Fruit fly (Drosophila melanogaster) whole organism, embryonic: ENCODE results near the gene HemK2.
A peak's percentile ranks its signal among the peaks of the same experiment; 100 is the strongest.

Source experiments
- ATbp ChIP-seq: fragments of 200-800 bp; sonication (Bioruptor generic); optimal IDR thresholded peaks from 2 replicates; lab custom pipeline; 2017; ENCODE audit warnings: missing biosample characterization, mild to moderate bottlenecking, missing genetic modification characterization, missing genetic modification reagents
- Awh ChIP-seq: fragments of 200-800 bp; sonication (Bioruptor generic); IDR thresholded peaks from 2 replicates; pipeline ENCODE4, ENCODE4 v1.3.6; 2022; ENCODE audit warnings: missing biosample characterization, missing genetic modification characterization
- CG10565 ChIP-seq: fragments of 200-800 bp; sonication (Bioruptor generic); optimal IDR thresholded peaks from 3 replicates; lab custom pipeline; 2016; ENCODE audit warnings: missing biosample characterization, mild to moderate bottlenecking, missing genetic modification characterization
- CG10959 ChIP-seq: fragments of 200-800 bp; sonication (Bioruptor generic); IDR thresholded peaks from 2 replicates; pipeline ENCODE4 v1.3.6; 2022; ENCODE audit warnings: missing biosample characterization, missing genetic modification characterization
- CG10979 ChIP-seq: fragments of 200-800 bp; sonication (Bioruptor generic); optimal IDR thresholded peaks from 2 replicates; lab custom pipeline; 2018; ENCODE audit warnings: missing biosample characterization, mild to moderate bottlenecking, missing genetic modification characterization, moderate library complexity
- CG11504 ChIP-seq: fragments of 200-800 bp; sonication (Bioruptor generic); optimal IDR thresholded peaks from 3 replicates; lab custom pipeline; 2019; ENCODE audit warnings: missing biosample characterization, mild to moderate bottlenecking, missing genetic modification characterization, moderate library complexity
- CG12219 ChIP-seq: fragments of 200-800 bp; sonication (Bioruptor generic); optimal IDR thresholded peaks from 3 replicates; lab custom pipeline; 2018; ENCODE audit warnings: missing biosample characterization, mild to moderate bottlenecking, missing genetic modification characterization
- CG12942 ChIP-seq: fragments of 200-800 bp; sonication (Bioruptor generic); optimal IDR thresholded peaks from 3 replicates; lab custom pipeline; 2016; ENCODE audit warnings: missing biosample characterization, missing genetic modification characterization
- CG15514 ChIP-seq: fragments of 200-800 bp; sonication (Bioruptor generic); optimal IDR thresholded peaks from 3 replicates; lab custom pipeline; 2017; ENCODE audit warnings: missing biosample characterization, missing genetic modification characterization, mild to moderate bottlenecking, moderate library complexity, missing genetic modification reagents
- CG15696 ChIP-seq: fragments of 200-800 bp; sonication (Bioruptor generic); optimal IDR thresholded peaks from 2 replicates; lab custom pipeline; 2019; ENCODE audit warnings: missing biosample characterization, mild to moderate bottlenecking, missing genetic modification characterization, moderate library complexity
- CG17912 ChIP-seq: fragments of 200-800 bp; sonication (Bioruptor generic); optimal IDR thresholded peaks from 2 replicates; lab custom pipeline; 2018; ENCODE audit warnings: missing biosample characterization, mild to moderate bottlenecking, missing genetic modification characterization
- CG2875 ChIP-seq: fragments of 200-800 bp; sonication (Bioruptor generic); optimal IDR thresholded peaks from 2 replicates; lab custom pipeline; 2017; ENCODE audit warnings: missing biosample characterization, mild to moderate bottlenecking, missing genetic modification characterization, missing genetic modification reagents
- CG32767 ChIP-seq: fragments of 200-800 bp; sonication (Bioruptor generic); IDR thresholded peaks from 2 replicates; pipeline ENCODE4 v1.3.6; 2022; ENCODE audit warnings: missing biosample characterization, missing genetic modification characterization
- CG5953 ChIP-seq: fragments of 200-800 bp; sonication (Bioruptor generic); IDR thresholded peaks from 2 replicates; pipeline ENCODE4 v1.3.6; 2022; ENCODE audit warnings: missing biosample characterization, missing genetic modification characterization
- CG6765 ChIP-seq: fragments of 200-800 bp; sonication (Bioruptor generic); optimal IDR thresholded peaks from 3 replicates; lab custom pipeline; 2017; ENCODE audit warnings: missing biosample characterization, mild to moderate bottlenecking, missing genetic modification characterization
- CG6791 ChIP-seq: fragments of 200-800 bp; sonication (Bioruptor generic); IDR thresholded peaks from 3 replicates; pipeline ENCODE4 v1.3.6; 2022; ENCODE audit warnings: missing biosample characterization, missing genetic modification characterization; ENCODE audit not compliant: partially characterized antibody
- CG7271 ChIP-seq: fragments of 200-800 bp; sonication (Bioruptor generic); optimal IDR thresholded peaks from 2 replicates; lab custom pipeline; 2018; ENCODE audit warnings: missing biosample characterization, mild to moderate bottlenecking, missing genetic modification characterization, moderate library complexity
- D19A ChIP-seq: fragments of 200-800 bp; optimal IDR thresholded peaks from 3 replicates; lab custom pipeline; 2019; ENCODE audit warnings: missing biosample characterization, mild to moderate bottlenecking, missing genetic modification characterization, moderate library complexity
- Dad ChIP-seq: fragments of 200-800 bp; sonication (Bioruptor generic); optimal IDR thresholded peaks from 3 replicates; lab custom pipeline; 2016; ENCODE audit warnings: missing biosample characterization, missing genetic modification characterization
- Eip74EF ChIP-seq, 2 experiments: fragments of 200-800 bp in 1 of 2; fragments of >200 bp in 1 of 2; sonication (Bioruptor generic) in 1 of 2; optimal IDR thresholded peaks; 2 replicates each; lab custom pipeline; 2017 to 2019; ENCODE audit warnings: missing biosample characterization in 2 of 2, missing genetic modification characterization in 2 of 2, mild to moderate bottlenecking in 1 of 2, moderate library complexity in 1 of 2
- H15 ChIP-seq: fragments of 200-800 bp; sonication (Bioruptor generic); IDR thresholded peaks from 3 replicates; pipeline ENCODE4 v1.3.6; 2022; ENCODE audit warnings: missing biosample characterization, missing genetic modification characterization
- H2.0 ChIP-seq: fragments of 200-800 bp; sonication (Bioruptor generic); IDR thresholded peaks from 2 replicates; pipeline ENCODE4 v1.3.6; 2022; ENCODE audit warnings: missing biosample characterization, missing genetic modification characterization
- HHEX ChIP-seq: fragments of 200-800 bp; sonication (Bioruptor generic); optimal IDR thresholded peaks from 3 replicates; lab custom pipeline; 2017; ENCODE audit warnings: missing biosample characterization, mild to moderate bottlenecking, missing genetic modification characterization, missing genetic modification reagents
- Meics ChIP-seq: fragments of 200-800 bp; sonication (Bioruptor generic); optimal IDR thresholded peaks from 2 replicates; lab custom pipeline; 2017; ENCODE audit warnings: missing biosample characterization, mild to moderate bottlenecking, missing genetic modification characterization
- Rx ChIP-seq: fragments of 200-800 bp; sonication (Bioruptor generic); IDR thresholded peaks from 2 replicates; pipeline ENCODE4 v1.3.6; 2022; ENCODE audit warnings: missing biosample characterization, missing genetic modification characterization
- Sry-δ ChIP-seq: fragments of 200-800 bp; sonication (Bioruptor generic); optimal IDR thresholded peaks from 2 replicates; lab custom pipeline; 2016; ENCODE audit warnings: missing biosample characterization, missing genetic modification characterization
- TFAM ChIP-seq: fragments of 200-800 bp; sonication (Bioruptor generic); optimal IDR thresholded peaks from 2 replicates; lab custom pipeline; 2017; ENCODE audit warnings: missing biosample characterization, missing genetic modification characterization, inconsistent platforms
- al ChIP-seq: fragments of 200-800 bp; sonication (Bioruptor generic); IDR thresholded peaks from 2 replicates; pipeline ENCODE4 v1.3.6; 2022; ENCODE audit warnings: missing biosample characterization, missing genetic modification characterization
- cg ChIP-seq: fragments of 200-800 bp; sonication (Bioruptor generic); optimal IDR thresholded peaks from 3 replicates; lab custom pipeline; 2019; ENCODE audit warnings: missing biosample characterization, mild to moderate bottlenecking, missing genetic modification characterization, moderate library complexity
- da ChIP-seq: fragments of 200-800 bp; sonication (Bioruptor generic); optimal IDR thresholded peaks from 2 replicates; lab custom pipeline; 2016; ENCODE audit warnings: missing biosample characterization, missing genetic modification characterization
- eyg ChIP-seq: fragments of 200-800 bp; sonication (Bioruptor generic); optimal IDR thresholded peaks from 3 replicates; lab custom pipeline; 2016; ENCODE audit warnings: missing biosample characterization, missing genetic modification characterization
- fru ChIP-seq: fragments of >200 bp; optimal IDR thresholded peaks from 2 replicates; lab custom pipeline; 2017
- ftz-f1 ChIP-seq: fragments of 200-800 bp; sonication (Bioruptor generic); optimal IDR thresholded peaks from 2 replicates; lab custom pipeline; 2016; ENCODE audit warnings: missing biosample characterization, missing genetic modification characterization
- grn ChIP-seq: fragments of 200-800 bp; sonication (Bioruptor generic); optimal IDR thresholded peaks from 3 replicates; lab custom pipeline; 2017; ENCODE audit warnings: missing biosample characterization, missing genetic modification characterization
- lmd ChIP-seq: fragments of 200-800 bp; sonication (Bioruptor generic); IDR thresholded peaks from 2 replicates; pipeline ENCODE4 v1.3.6; 2022; ENCODE audit warnings: missing biosample characterization, missing genetic modification characterization
- mam ChIP-seq: fragments of 200-800 bp; sonication (Bioruptor generic); optimal IDR thresholded peaks from 3 replicates; lab custom pipeline; 2016; ENCODE audit warnings: missing biosample characterization, missing genetic modification characterization
- nerfin-1 ChIP-seq: fragments of 200-800 bp; sonication (Bioruptor generic); optimal IDR thresholded peaks from 3 replicates; lab custom pipeline; 2019; ENCODE audit warnings: missing biosample characterization, mild to moderate bottlenecking, missing genetic modification characterization, moderate library complexity
- org-1 ChIP-seq: fragments of 200-800 bp; sonication (Bioruptor generic); optimal IDR thresholded peaks from 2 replicates; lab custom pipeline; 2017; ENCODE audit warnings: missing biosample characterization, missing genetic modification characterization
- pita ChIP-seq: fragments of 200-800 bp; sonication (Bioruptor generic); optimal IDR thresholded peaks from 2 replicates; lab custom pipeline; 2017; ENCODE audit warnings: missing biosample characterization, mild to moderate bottlenecking, missing genetic modification characterization
- pros ChIP-seq: fragments of 200-800 bp; sonication (Bioruptor generic); optimal IDR thresholded peaks from 3 replicates; lab custom pipeline; 2019; ENCODE audit warnings: missing biosample characterization, mild to moderate bottlenecking, missing genetic modification characterization, moderate library complexity
- psq ChIP-seq: fragments of 200-800 bp; sonication (Bioruptor generic); optimal IDR thresholded peaks from 2 replicates; lab custom pipeline; 2017; ENCODE audit warnings: missing biosample characterization, missing genetic modification characterization
- ro ChIP-seq: fragments of 200-800 bp; sonication (Bioruptor generic); IDR thresholded peaks from 2 replicates; pipeline ENCODE4 v1.3.6; 2022; ENCODE audit warnings: missing biosample characterization, missing genetic modification characterization
- schlank ChIP-seq: fragments of 200-800 bp; sonication (Bioruptor generic); optimal IDR thresholded peaks from 2 replicates; lab custom pipeline; 2018; ENCODE audit warnings: missing biosample characterization, mild to moderate bottlenecking, missing genetic modification characterization
- sens-2 ChIP-seq: fragments of 200-800 bp; sonication (Bioruptor generic); IDR thresholded peaks from 2 replicates; pipeline ENCODE4 v1.3.6; 2022; ENCODE audit warnings: missing biosample characterization, missing genetic modification characterization
- tll ChIP-seq, 2 experiments: fragments of 200-800 bp in 1 of 2; fragments of >200 bp in 1 of 2; sonication (Bioruptor generic) in 1 of 2; optimal IDR thresholded peaks; 2 replicates each; lab custom pipeline; 2017 to 2019; ENCODE audit warnings: missing biosample characterization in 2 of 2, missing genetic modification characterization in 2 of 2, mild to moderate bottlenecking in 1 of 2, moderate library complexity in 1 of 2
- trh ChIP-seq: fragments of 200-800 bp; sonication (Bioruptor generic); optimal IDR thresholded peaks from 2 replicates; lab custom pipeline; 2016; ENCODE audit warnings: missing biosample characterization, missing genetic modification characterization
- twi ChIP-seq: fragments of 200-800 bp; optimal IDR thresholded peaks from 2 replicates; lab custom pipeline; 2019; ENCODE audit warnings: missing biosample characterization, mild to moderate bottlenecking, missing genetic modification characterization, moderate library complexity
- usp ChIP-seq: fragments of >200 bp; optimal IDR thresholded peaks from 2 replicates; lab custom pipeline; 2017; ENCODE audit warnings: missing biosample characterization, missing genetic modification characterization
- zfh2 ChIP-seq: fragments of 200-800 bp; sonication (Bioruptor generic); optimal IDR thresholded peaks from 2 replicates; lab custom pipeline; 2016; ENCODE audit warnings: missing biosample characterization, missing genetic modification characterization

HemK2 gene

dm6 chr2L:2752460-2753411 is 6.7 kb downstream of the HemK2 start, which contains the start of gene Pgk (continued):
- peak; percentile 28 for TF ChIP-seq eyg (GFP tag; lab: Kevin White, UChicago)
- peak; percentile 88 for TF ChIP-seq CG11504 (tag; lab: Kevin White, UChicago)
- no peak for TF ChIP-seq CG17912
- no peak for TF ChIP-seq mam (GFP tag; lab: Kevin White, UChicago)
- TF ChIP-seq Awh (GFP tag; lab: Robert Waterston, UW), result no peak
- no peak for TF ChIP-seq trh (GFP tag; lab: Kevin White, UChicago)
- no peak for TF ChIP-seq lmd (GFP tag; lab: Robert Waterston, UW)
- TF ChIP-seq zfh2 (GFP tag; lab: Kevin White, UChicago), result no peak
- TF ChIP-seq sens-2, result no peak
- peak; percentile 20 for TF ChIP-seq org-1 (GFP tag; lab: Kevin White, UChicago)
- TF ChIP-seq CG12942, result no peak
- TF ChIP-seq CG6765 (GFP tag; lab: Kevin White, UChicago), result peak; percentile 78
- TF ChIP-seq pita (GFP tag; lab: Kevin White, UChicago), result no peak
- peak; percentile 44 for TF ChIP-seq CG12219 (GFP tag; lab: Kevin White, UChicago)
- no peak for TF ChIP-seq CG32767 (GFP tag; lab: Robert Waterston, UW)
- TF ChIP-seq CG7271 (tag; lab: Kevin White, UChicago), result no peak
- no peak for TF ChIP-seq CG15696 (tag; lab: Kevin White, UChicago)
- no peak for TF ChIP-seq H2.0
- TF ChIP-seq HHEX (GFP tag; lab: Kevin White, UChicago), result peak; percentile 55
- peak; percentile 17 to 88 for TF ChIP-seq Eip74EF (GFP tag; optimal IDR thresholded peaks at IDR 0.05; lab: Kevin White, UChicago)
- peak; percentile 20 for TF ChIP-seq CG15514 (GFP tag; lab: Kevin White, UChicago)
- TF ChIP-seq CG10959 (GFP tag; lab: Robert Waterston, UW), result no peak
- no peak for TF ChIP-seq fru (lab: Kevin White, UChicago)
- no peak for TF ChIP-seq psq
- TF ChIP-seq CG2875 (GFP tag; lab: Kevin White, UChicago), result peak; percentile 36
- no peak for TF ChIP-seq Rx (GFP tag; lab: Robert Waterston, UW)
- no peak for TF ChIP-seq twi (tag; lab: Kevin White, UChicago)
- peak; percentile 16 for TF ChIP-seq CG10979 (tag; lab: Kevin White, UChicago)
- peak; percentile 68 for TF ChIP-seq pros (GFP tag; lab: Kevin White, UChicago)
- TF ChIP-seq schlank (tag; lab: Kevin White, UChicago), result no peak
- peak; percentile 5 for TF ChIP-seq nerfin-1
- TF ChIP-seq al (GFP tag; lab: Robert Waterston, UW), result no peak
- no peak for TF ChIP-seq tll (GFP tag; optimal IDR thresholded peaks at IDR 0.05; lab: Kevin White, UChicago)
- TF ChIP-seq ro, result no peak
- TF ChIP-seq H15 (GFP tag; lab: Robert Waterston, UW), result no peak
- peak; percentile 32 for TF ChIP-seq D19A (tag; lab: Kevin White, UChicago)
- no peak for TF ChIP-seq Sry-δ (GFP tag; lab: Kevin White, UChicago)
- peak; percentile 5 for TF ChIP-seq grn (GFP tag; lab: Kevin White, UChicago)
- TF ChIP-seq CG5953, result no peak
- no peak for TF ChIP-seq CG6791 (GFP tag; lab: Robert Waterston, UW)
- no peak for TF ChIP-seq ATbp (GFP tag; lab: Kevin White, UChicago)
- no peak for TF ChIP-seq ftz-f1 (GFP tag; lab: Kevin White, UChicago)
- no peak for TF ChIP-seq da (GFP tag; lab: Kevin White, UChicago)
- TF ChIP-seq CG10565 (GFP tag; lab: Kevin White, UChicago), result no peak
- TF ChIP-seq Meics, result peak; percentile 10
- peak; percentile 41 for TF ChIP-seq cg (GFP tag; lab: Kevin White, UChicago)
- TF ChIP-seq TFAM (GFP tag; lab: Kevin White, UChicago), result no peak
- no peak for TF ChIP-seq usp (GFP tag; lab: Kevin White, UChicago)
- peak; percentile 44 for TF ChIP-seq Dad (GFP tag; lab: Kevin White, UChicago)
